Fruit fly (Drosophila melanogaster): ENCODE data around the gene PolrMT.

PolrMT gene

DNA sequence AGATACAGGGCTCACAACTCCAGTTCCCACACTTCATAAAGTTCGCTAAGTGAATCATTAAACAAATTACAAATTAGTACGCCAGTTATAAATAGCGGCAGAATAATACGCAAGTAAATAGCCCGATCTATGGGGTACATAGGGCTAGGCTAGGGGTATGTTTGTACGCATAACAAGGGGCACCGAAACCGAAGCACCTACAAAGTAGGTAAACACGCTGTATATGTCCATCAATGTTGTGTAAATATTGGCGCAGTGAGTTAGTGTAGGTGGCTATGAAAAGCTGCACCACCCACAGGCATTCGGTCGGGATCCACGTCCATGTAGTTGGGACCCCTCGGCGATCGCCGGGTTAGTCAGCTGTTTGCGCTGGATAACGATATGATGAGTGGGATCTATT, 36.0 kb downstream of the PolrMT start (continued):
- TF ChIP-seq CG4360 (GFP tag; IDR thresholded peaks at IDR 0.05) (peak; percentile 80), Tbp (GFP tag; optimal IDR thresholded peaks at IDR 0.05) (no peak), Hmx (GFP tag; optimal IDR thresholded peaks at IDR 0.05) (peak; percentile 32), CG18599 (GFP tag; optimal IDR thresholded peaks at IDR 0.05) (peak; percentile 95), BEAF-32 (GFP tag; optimal IDR thresholded peaks at IDR 0.05) (no peak), ranshi (GFP tag; IDR thresholded peaks at IDR 0.05) (peak; percentile 88), Gug (GFP tag; IDR thresholded peaks at IDR 0.05) (peak; percentile 44; the same call in 1 of the 4 replicates), ato (GFP tag; IDR thresholded peaks at IDR 0.05; ENCODE audit: partially characterized antibody) (no peak), Gsc (GFP tag; IDR thresholded peaks at IDR 0.05) (no peak), CG18262 (tag; optimal IDR thresholded peaks at IDR 0.05) (peak; percentile 87), kay (GFP tag; optimal IDR thresholded peaks at IDR 0.05) (peak; percentile 86), CTCF (GFP tag; optimal IDR thresholded peaks at IDR 0.05) (peak; percentile 70), CHES-1-like (GFP tag; optimal IDR thresholded peaks at IDR 0.05) (peak; percentile 95), CG9437 (GFP tag; optimal IDR thresholded peaks at IDR 0.05) (peak; percentile 49), CG8089 (GFP tag; optimal IDR thresholded peaks at IDR 0.05) (peak; percentile 94), CG31388 (GFP tag; optimal IDR thresholded peaks at IDR 0.05) (peak; percentile 75), Fer1 (GFP tag; optimal IDR thresholded peaks at IDR 0.05) (peak; percentile 93), gro (GFP tag; optimal IDR thresholded peaks at IDR 0.05) (peak; percentile 88), CG17385 (GFP tag; optimal IDR thresholded peaks at IDR 0.05) (peak; percentile 82), salm (tag; optimal IDR thresholded peaks at IDR 0.05) (peak; percentile 92), p53 (GFP tag; optimal IDR thresholded peaks at IDR 0.05) (peak; percentile 90), CG10979 (tag; optimal IDR thresholded peaks at IDR 0.05) (peak; percentile 79), BtbVII (GFP tag; optimal IDR thresholded peaks at IDR 0.05) (peak; percentile 95), CG31441 (GFP tag; IDR thresholded peaks at IDR 0.05) (peak; percentile 91), Six4 (GFP tag; optimal IDR thresholded peaks at IDR 0.05) (peak; percentile 93), CG4404 (GFP tag; IDR thresholded peaks at IDR 0.05) (peak; percentile 7; the same call in 1 of the 2 replicates), CG2120 (GFP tag; optimal IDR thresholded peaks at IDR 0.05) (peak; percentile 87), vvl (GFP tag; IDR thresholded peaks at IDR 0.05) (peak; percentile 93), CG11398 (GFP tag; optimal IDR thresholded peaks at IDR 0.05) (peak; percentile 97), aop (GFP tag; IDR thresholded peaks at IDR 0.05) (peak; percentile 78; the same call in 1 of the 2 replicates), zfh1 (GFP tag; IDR thresholded peaks at IDR 0.05) (peak; percentile 95), CG9797 (GFP tag; optimal IDR thresholded peaks at IDR 0.05) (peak; percentile 59), CG4820 (GFP tag; optimal IDR thresholded peaks at IDR 0.05) (peak; percentile 84), cad (GFP tag; optimal IDR thresholded peaks at IDR 0.05) (no peak), CG9932 (GFP tag; IDR thresholded peaks at IDR 0.05) (peak; percentile 87), Rx (GFP tag; IDR thresholded peaks at IDR 0.05) (peak; percentile 79), Neu2 (GFP tag; optimal IDR thresholded peaks at IDR 0.05; ENCODE audit: borderline replicate concordance) (peak; percentile 54), CG11723 (GFP tag; optimal IDR thresholded peaks at IDR 0.05) (peak; percentile 95), D (optimal IDR thresholded peaks at IDR 0.05) (no peak), D (GFP tag; optimal IDR thresholded peaks at IDR 0.05) (peak; percentile 96), Meics (GFP tag; optimal IDR thresholded peaks at IDR 0.05) (peak; percentile 88), grau (tag; optimal IDR thresholded peaks at IDR 0.05) (peak; percentile 71), pnt (GFP tag; optimal IDR thresholded peaks at IDR 0.05) (peak; percentile 87), lola (GFP tag; optimal IDR thresholded peaks at IDR 0.05) (peak in 1 of 3 experiments; percentile 87), Med (GFP tag) (peak; percentile 99), tup (GFP tag; optimal IDR thresholded peaks at IDR 0.05) (peak; percentile 96), psq (GFP tag; optimal IDR thresholded peaks at IDR 0.05) (peak; percentile 87), Bdp1 (GFP tag; optimal IDR thresholded peaks at IDR 0.05) (peak; percentile 89), gcm2 (GFP tag; optimal IDR thresholded peaks at IDR 0.05) (peak; percentile 91), dmrt11E (tag; optimal IDR thresholded peaks at IDR 0.05) (peak; percentile 88), Dad (GFP tag; optimal IDR thresholded peaks at IDR 0.05) (peak; percentile 90), Dp (GFP tag; optimal IDR thresholded peaks at IDR 0.05) (peak; percentile 3)
